Worm (Caenorhabditis elegans) whole organism, mixed stage, embryonic: ENCODE results near the gene K10G4.3.

ENCODE experiments used
- ceh-39 ChIP-seq: fragments of 150-350 bp; optimal IDR thresholded peaks from 2 replicates; lab custom pipeline; 2014; ENCODE audit warnings: missing biosample characterization, missing genetic modification characterization
- lin-13 ChIP-seq: fragments of 150-350 bp; optimal IDR thresholded peaks from 2 replicates; lab custom pipeline; 2014; ENCODE audit warnings: missing biosample characterization, missing genetic modification characterization
- nhr-12 ChIP-seq: fragments of 150-350 bp; optimal IDR thresholded peaks from 2 replicates; lab custom pipeline; 2014; ENCODE audit warnings: missing biosample characterization, missing genetic modification characterization
- sem-2 ChIP-seq: fragments of 200-800 bp; sonication (Bioruptor generic); optimal IDR thresholded peaks from 2 replicates; lab custom pipeline; 2018; ENCODE audit warnings: mild to moderate bottlenecking, missing genetic modification characterization, missing compliant biosample characterization
- unc-62 ChIP-seq: fragments of 150-350 bp; optimal IDR thresholded peaks from 2 replicates; lab custom pipeline; 2014; ENCODE audit warnings: missing biosample characterization, missing genetic modification reagents, missing genetic modification characterization

- TF ChIP-seq ceh-39 (tag; lab: Kevin White, UChicago): no peak
- no peak for TF ChIP-seq sem-2 (GFP tag; lab: Kevin White, UChicago)
- no peak for TF ChIP-seq unc-62 (GFP tag; lab: Kevin White, UChicago)
- no peak for TF ChIP-seq nhr-12 (tag; lab: Kevin White, UChicago)
- TF ChIP-seq lin-13 (tag; lab: Kevin White, UChicago): no peak
Measured at ce11 chrV:17255454-17255853, 9.3 kb downstream of the K10G4.3 start, which contains the start of gene srh-115.
